Fruit fly (Drosophila melanogaster): Measurements from ENCODE around the gene bnb.

Gene bnb

DNA sequence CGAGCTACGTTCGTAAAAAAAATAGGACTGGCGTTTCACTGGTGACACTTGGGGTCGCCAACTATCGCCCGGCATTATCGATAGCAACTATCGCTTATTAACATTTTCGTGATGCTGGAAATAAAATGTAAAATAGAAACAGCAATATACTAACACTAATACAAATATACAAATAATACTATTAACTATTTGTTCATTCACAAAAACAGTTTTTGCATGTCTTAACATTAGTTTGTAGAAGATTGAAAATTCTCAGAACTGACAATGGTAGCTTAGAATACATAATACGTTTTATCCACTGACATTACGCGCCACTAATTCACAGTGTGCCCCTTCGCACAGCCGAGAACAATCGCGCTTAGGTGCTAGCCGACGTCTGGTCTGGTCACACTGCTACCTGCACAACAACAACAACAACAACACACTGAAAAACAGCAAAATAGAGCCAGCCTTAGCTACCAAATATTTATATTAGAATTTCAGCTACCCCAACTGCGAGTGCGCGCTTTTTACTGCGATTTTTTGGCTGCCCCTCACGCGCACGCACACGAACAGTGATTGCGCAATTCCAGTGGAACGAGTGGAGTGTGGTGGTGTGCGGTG is 9.2 kb downstream of the bnb start, which contains the start of the genes CG6961 and S6KL (continued):
- TF ChIP-seq ATbp (GFP tag; optimal IDR thresholded peaks at IDR 0.05) (no peak), cato (GFP tag; optimal IDR thresholded peaks at IDR 0.05; ENCODE audit: borderline replicate concordance) (no peak), CG31224 (GFP tag; IDR thresholded peaks at IDR 0.05) (no peak), CG13775 (GFP tag; optimal IDR thresholded peaks at IDR 0.05) (peak; percentile 19), CG32767 (GFP tag; IDR thresholded peaks at IDR 0.05) (no peak), MBD-R2 (GFP tag; IDR thresholded peaks at IDR 0.05) (peak; percentile 43), CG4820 (GFP tag; optimal IDR thresholded peaks at IDR 0.05) (no peak), nom (GFP tag; optimal IDR thresholded peaks at IDR 0.05) (no peak), CG10979 (tag; optimal IDR thresholded peaks at IDR 0.05) (no peak), CG8478 (optimal IDR thresholded peaks at IDR 0.05) (no peak), Sry-δ (GFP tag; optimal IDR thresholded peaks at IDR 0.05) (peak; percentile 86), tio (GFP tag; optimal IDR thresholded peaks at IDR 0.05) (no peak), crc (GFP tag; optimal IDR thresholded peaks at IDR 0.05) (no peak), sob (GFP tag; IDR thresholded peaks at IDR 0.05) (no peak), caup (GFP tag; optimal IDR thresholded peaks at IDR 0.05; ENCODE audit: severe bottlenecking) (no peak), CG11696 (GFP tag; IDR thresholded peaks at IDR 0.05) (no peak), CG8924 (tag; optimal IDR thresholded peaks at IDR 0.05) (no peak), CG17802 (tag; optimal IDR thresholded peaks at IDR 0.05) (peak; percentile 67), schlank (tag; optimal IDR thresholded peaks at IDR 0.05) (no peak), grn (GFP tag; optimal IDR thresholded peaks at IDR 0.05) (no peak), CG18262 (tag; optimal IDR thresholded peaks at IDR 0.05) (no peak), CG9727 (GFP tag; optimal IDR thresholded peaks at IDR 0.05) (peak; percentile 11), row (GFP tag; IDR thresholded peaks at IDR 0.05) (peak; percentile 76), peb (GFP tag; IDR thresholded peaks at IDR 0.05) (no peak), CG4360 (GFP tag; IDR thresholded peaks at IDR 0.05) (peak; percentile 94), Med (GFP tag) (peak; percentile 64), Doc2 (GFP tag; IDR thresholded peaks at IDR 0.05) (no peak), bab2 (GFP tag; optimal IDR thresholded peaks at IDR 0.05) (no peak), tgo (GFP tag; IDR thresholded peaks at IDR 0.05) (no peak), CG1647 (GFP tag; optimal IDR thresholded peaks at IDR 0.05) (no peak), ssp (GFP tag; IDR thresholded peaks at IDR 0.05) (peak; percentile 98), en (GFP tag; optimal IDR thresholded peaks at IDR 0.05) (no peak), Bteb2 (GFP tag; optimal IDR thresholded peaks at IDR 0.05) (no peak), CG14860 (GFP tag; IDR thresholded peaks at IDR 0.05; ENCODE audit: partially characterized antibody) (peak; percentile 67), Lpt (GFP tag; optimal IDR thresholded peaks at IDR 0.05) (no peak), CG31441 (GFP tag; IDR thresholded peaks at IDR 0.05) (0 out of 2 replicates have a peak, but pooled peaks have one; percentile 11), CG12236 (GFP tag; optimal IDR thresholded peaks at IDR 0.05) (no peak), CG33213 (GFP tag; optimal IDR thresholded peaks at IDR 0.05) (peak; percentile 15), bowl (GFP tag; IDR thresholded peaks at IDR 0.05) (no peak), CrebB (tag; optimal IDR thresholded peaks at IDR 0.05) (no peak), CG7556 (GFP tag; optimal IDR thresholded peaks at IDR 0.05) (no peak), pros (GFP tag; optimal IDR thresholded peaks at IDR 0.05) (no peak), CG3281 (GFP tag; optimal IDR thresholded peaks at IDR 0.05) (no peak), CG1529 (GFP tag; optimal IDR thresholded peaks at IDR 0.05) (no peak), cas (GFP tag; IDR thresholded peaks at IDR 0.05) (no peak), dimm (GFP tag; IDR thresholded peaks at IDR 0.05) (no peak), CG2199 (GFP tag; IDR thresholded peaks at IDR 0.05) (no peak), Hr39 (optimal IDR thresholded peaks at IDR 0.05) (no peak), Nf-YC (tag; optimal IDR thresholded peaks at IDR 0.05) (no peak), dmrt11E (tag; optimal IDR thresholded peaks at IDR 0.05) (no peak), tll (GFP tag; optimal IDR thresholded peaks at IDR 0.05) (no peak), CG32532 (GFP tag; IDR thresholded peaks at IDR 0.05) (no peak)
